Worm (Caenorhabditis elegans): ENCODE results near the gene oac-49.

The oac-49 gene

DNA sequence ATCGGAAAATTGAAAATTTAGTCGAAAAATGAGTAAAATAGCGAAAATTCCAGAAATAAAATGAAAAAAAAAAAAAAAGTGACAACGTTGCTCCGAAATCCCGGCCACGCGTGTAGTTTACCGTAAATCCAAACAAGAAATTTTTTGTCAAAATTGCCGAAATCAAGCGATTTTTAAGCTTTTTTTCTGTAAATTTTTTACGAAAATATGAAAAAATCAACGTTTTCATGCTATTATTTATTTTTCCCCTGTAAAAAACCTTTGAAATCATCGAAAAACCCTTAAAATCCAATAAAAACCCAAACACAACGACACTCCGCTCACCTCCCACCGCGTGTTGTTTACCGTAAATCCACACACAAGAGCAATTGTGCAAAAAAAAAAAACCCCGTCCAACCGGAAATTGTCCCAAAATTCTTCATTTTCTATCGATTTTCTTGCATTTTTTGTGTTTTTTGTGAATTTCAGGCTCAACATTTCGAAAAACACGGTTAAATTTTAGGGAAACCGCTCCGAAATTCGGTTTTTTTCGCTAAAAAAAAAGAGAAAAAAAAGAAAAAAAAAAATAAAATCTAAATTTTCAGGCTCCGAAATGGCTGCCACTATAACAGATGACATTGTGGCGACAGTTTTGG, 27.7 kb upstream of the oac-49 start, which contains the start of the genes Y39B6A.3 and pph-5 (continued):
- TF ChIP-seq nhr-12 (tag; optimal IDR thresholded peaks at IDR 0.05) (no peak), tbx-8 (GFP tag; optimal IDR thresholded peaks at IDR 0.05) (no peak), pha-4 (tag; optimal IDR thresholded peaks at IDR 0.05) (no peak), nhr-76 (tag; optimal IDR thresholded peaks at IDR 0.05) (no peak), ceh-39 (tag; optimal IDR thresholded peaks at IDR 0.05) (no peak), nhr-2 (tag; optimal IDR thresholded peaks at IDR 0.05) (no peak), nhr-28 (tag; optimal IDR thresholded peaks at IDR 0.05) (no peak)

ce11 chrV:19201190-19201589, 16.6 kb upstream of the oac-49 start:
- TF ChIP-seq M03D4.4 (tag; optimal IDR thresholded peaks at IDR 0.05) (no peak), ham-2 (GFP tag; optimal IDR thresholded peaks at IDR 0.05) (no peak), lin-32 (GFP tag; optimal IDR thresholded peaks at IDR 0.05) (no peak), drap-1 (GFP tag; optimal IDR thresholded peaks at IDR 0.05) (no peak), mab-5 (tag; optimal IDR thresholded peaks at IDR 0.05) (no peak)

DNA sequence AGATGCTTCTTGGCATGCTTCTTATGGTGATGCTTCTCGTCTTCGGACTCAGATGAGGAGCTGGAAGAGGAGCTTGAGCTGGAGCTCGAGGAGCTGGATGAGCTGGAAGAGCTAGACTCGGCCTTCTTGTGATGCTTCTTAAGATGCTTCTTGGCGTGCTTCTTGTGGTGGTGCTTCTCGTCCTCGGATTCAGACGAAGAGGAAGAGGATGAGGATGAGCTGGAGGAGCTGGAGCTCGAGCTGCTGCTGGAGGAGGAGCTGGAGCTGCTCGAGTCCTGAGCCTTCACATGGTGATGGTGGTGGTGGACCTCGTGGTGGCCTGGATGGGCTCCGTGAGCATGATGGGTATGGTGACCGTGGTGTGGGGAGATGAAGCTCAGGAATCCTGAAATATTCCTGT, 15.0 kb upstream of the oac-49 start:
- no peak for TF ChIP-seq ceh-83 (GFP tag; optimal IDR thresholded peaks at IDR 0.05)
- no peak for TF ChIP-seq mab-5 (tag; optimal IDR thresholded peaks at IDR 0.05)
- no peak for TF ChIP-seq cnd-1 (tag; optimal IDR thresholded peaks at IDR 0.05)
- TF ChIP-seq snpc-4 (tag; optimal IDR thresholded peaks at IDR 0.05), result no peak
- no peak for TF ChIP-seq hlh-1 (tag; optimal IDR thresholded peaks at IDR 0.05)
- TF ChIP-seq ceh-43 (GFP tag; optimal IDR thresholded peaks at IDR 0.05), result no peak
- no peak for TF ChIP-seq sptf-1 (tag; optimal IDR thresholded peaks at IDR 0.05)
- no peak for TF ChIP-seq ceh-39 (tag; optimal IDR thresholded peaks at IDR 0.05)
- TF ChIP-seq nhr-76 (tag; optimal IDR thresholded peaks at IDR 0.05), result no peak
- TF ChIP-seq pha-4 (tag; optimal IDR thresholded peaks at IDR 0.05), result no peak
- no peak for TF ChIP-seq nhr-237 (tag; optimal IDR thresholded peaks at IDR 0.05)
- TF ChIP-seq ham-2 (GFP tag; optimal IDR thresholded peaks at IDR 0.05), result no peak
- no peak for TF ChIP-seq lsy-2 (tag; optimal IDR thresholded peaks at IDR 0.05)

DNA sequence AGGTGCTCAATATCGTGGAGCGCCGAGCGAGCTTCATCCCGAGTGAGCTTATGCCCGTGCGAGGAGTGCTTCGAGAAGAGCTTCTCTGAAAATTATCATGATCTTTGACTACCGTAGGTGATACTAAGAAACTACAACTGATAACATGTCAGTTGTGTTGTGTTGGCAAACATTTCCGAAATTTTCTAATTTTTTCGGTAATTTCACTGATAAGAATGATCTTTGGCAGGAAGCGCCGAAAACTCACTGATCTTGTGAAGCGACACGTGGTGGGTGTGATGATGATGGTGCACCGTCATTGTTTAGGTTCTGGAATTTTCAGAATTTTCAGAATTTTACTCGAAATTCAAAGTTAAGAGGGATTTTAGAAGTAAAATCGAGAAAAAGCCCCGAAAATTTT, 14.5 kb upstream of the oac-49 start, which contains the start of gene Y39B6A.1:
Gene Y39B6A.1, minus strand, starts transcription at position 309 of the 400 bp plus-strand sequence.
- no peak for TF ChIP-seq mab-5 (tag; optimal IDR thresholded peaks at IDR 0.05)
- no peak for TF ChIP-seq unc-62 (GFP tag; optimal IDR thresholded peaks at IDR 0.05)
- no peak for TF ChIP-seq pha-4 (tag; optimal IDR thresholded peaks at IDR 0.05)
- no peak for TF ChIP-seq nhr-76 (tag; optimal IDR thresholded peaks at IDR 0.05)
- no peak for TF ChIP-seq lin-32 (GFP tag; optimal IDR thresholded peaks at IDR 0.05)
- no peak for TF ChIP-seq lsy-2 (tag; optimal IDR thresholded peaks at IDR 0.05)
- no peak for TF ChIP-seq ztf-11 (tag; optimal IDR thresholded peaks at IDR 0.05)
- TF ChIP-seq blmp-1 (tag; optimal IDR thresholded peaks at IDR 0.05), result no peak
- TF ChIP-seq ces-1 (GFP tag; optimal IDR thresholded peaks at IDR 0.05), result no peak

ce11 chrV:19205450-19205849, 12.3 kb upstream of the oac-49 start:
- TF ChIP-seq nhr-2 (tag; optimal IDR thresholded peaks at IDR 0.05) (no peak), flh-1 (GFP tag; optimal IDR thresholded peaks at IDR 0.05) (no peak), lin-32 (GFP tag; optimal IDR thresholded peaks at IDR 0.05) (no peak), unc-39 (tag; optimal IDR thresholded peaks at IDR 0.05) (no peak), lin-13 (tag; optimal IDR thresholded peaks at IDR 0.05) (no peak), snpc-4 (tag; optimal IDR thresholded peaks at IDR 0.05) (no peak), drap-1 (GFP tag; optimal IDR thresholded peaks at IDR 0.05) (no peak), nhr-237 (tag; optimal IDR thresholded peaks at IDR 0.05) (no peak), zip-8 (tag; optimal IDR thresholded peaks at IDR 0.05) (no peak), nhr-12 (tag; optimal IDR thresholded peaks at IDR 0.05) (no peak)

DNA sequence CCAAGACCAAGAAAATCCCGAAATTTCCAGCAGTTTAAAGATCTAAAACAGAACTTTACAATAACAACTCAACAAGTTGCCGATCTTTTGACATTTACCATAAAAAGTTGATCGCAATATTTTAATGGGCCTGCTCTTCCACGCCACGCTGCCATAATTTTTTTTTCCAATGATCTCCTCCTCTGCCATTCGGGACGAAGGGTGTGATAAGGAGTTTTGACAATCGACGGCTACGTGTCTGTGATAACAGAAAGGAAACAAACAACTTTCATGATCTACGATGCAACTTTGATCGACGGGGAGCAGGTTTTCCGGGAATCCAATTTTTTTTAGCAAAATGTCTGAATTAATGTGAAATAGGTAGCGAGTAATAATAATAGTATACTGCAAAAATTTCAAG, 10.9 kb upstream of the oac-49 start:
- TF ChIP-seq pha-4 (tag; optimal IDR thresholded peaks at IDR 0.05) (no peak), snpc-4 (tag; optimal IDR thresholded peaks at IDR 0.05) (no peak), ceh-43 (GFP tag; optimal IDR thresholded peaks at IDR 0.05) (no peak), mep-1 (tag; optimal IDR thresholded peaks at IDR 0.05) (no peak), ceh-83 (GFP tag; optimal IDR thresholded peaks at IDR 0.05) (no peak), ztf-11 (tag; optimal IDR thresholded peaks at IDR 0.05) (no peak), lin-32 (GFP tag; optimal IDR thresholded peaks at IDR 0.05) (no peak), lin-13 (tag; optimal IDR thresholded peaks at IDR 0.05) (no peak), cnd-1 (tag; optimal IDR thresholded peaks at IDR 0.05) (no peak), lsy-2 (tag; optimal IDR thresholded peaks at IDR 0.05) (no peak), ham-2 (GFP tag; optimal IDR thresholded peaks at IDR 0.05) (no peak), sem-2 (GFP tag; optimal IDR thresholded peaks at IDR 0.05) (no peak), sptf-1 (tag; optimal IDR thresholded peaks at IDR 0.05) (no peak), drap-1 (GFP tag; optimal IDR thresholded peaks at IDR 0.05) (no peak)

All from whole organism, mixed stage, embryonic.